Fruit fly (Drosophila melanogaster) whole organism, embryonic: ENCODE data around the gene Alp5.

ENCODE experiments used
- Antp ChIP-seq: fragments of 200-800 bp; sonication (Bioruptor generic); optimal IDR thresholded peaks from 3 replicates; lab custom pipeline; 2016; ENCODE audit warnings: missing biosample characterization, missing genetic modification characterization
- BEAF-32 ChIP-seq: fragments of 200-800 bp; sonication (Bioruptor generic); optimal IDR thresholded peaks from 3 replicates; lab custom pipeline; 2017; ENCODE audit warnings: missing biosample characterization, missing genetic modification characterization, mild to moderate bottlenecking, moderate library complexity, missing genetic modification reagents
- CG10654 ChIP-seq: fragments of 200-800 bp; sonication (Bioruptor generic); optimal IDR thresholded peaks from 2 replicates; lab custom pipeline; 2016; ENCODE audit warnings: missing biosample characterization, missing genetic modification characterization
- CG4617 ChIP-seq: fragments of 200-800 bp; sonication (Bioruptor generic); optimal IDR thresholded peaks from 3 replicates; lab custom pipeline; 2016; ENCODE audit warnings: missing biosample characterization, missing genetic modification characterization, borderline replicate concordance
- D19A ChIP-seq: fragments of 200-800 bp; optimal IDR thresholded peaks from 3 replicates; lab custom pipeline; 2019; ENCODE audit warnings: missing biosample characterization, mild to moderate bottlenecking, missing genetic modification characterization, moderate library complexity
- Ets65A ChIP-seq: fragments of 200-800 bp; sonication (Bioruptor generic); peaks from one replicate; lab custom pipeline; 2016; ENCODE audit warnings: missing biosample characterization, missing genetic modification characterization

- no peak for TF ChIP-seq CG10654 (GFP tag; lab: Kevin White, UChicago)
- no peak for TF ChIP-seq CG4617 (GFP tag; lab: Kevin White, UChicago)
- TF ChIP-seq D19A (tag; lab: Kevin White, UChicago): no peak
- no peak for TF ChIP-seq Ets65A (GFP tag; lab: Kevin White, UChicago)
- TF ChIP-seq BEAF-32 (GFP tag; lab: Kevin White, UChicago): no peak
- TF ChIP-seq Antp (GFP tag; lab: Kevin White, UChicago): no peak
Measured at dm6 chr3R:20976649-20977048, 30.1 kb downstream of the Alp5 start.
